Worm (Caenorhabditis elegans): ENCODE data around the gene dpy-21.

DNA sequence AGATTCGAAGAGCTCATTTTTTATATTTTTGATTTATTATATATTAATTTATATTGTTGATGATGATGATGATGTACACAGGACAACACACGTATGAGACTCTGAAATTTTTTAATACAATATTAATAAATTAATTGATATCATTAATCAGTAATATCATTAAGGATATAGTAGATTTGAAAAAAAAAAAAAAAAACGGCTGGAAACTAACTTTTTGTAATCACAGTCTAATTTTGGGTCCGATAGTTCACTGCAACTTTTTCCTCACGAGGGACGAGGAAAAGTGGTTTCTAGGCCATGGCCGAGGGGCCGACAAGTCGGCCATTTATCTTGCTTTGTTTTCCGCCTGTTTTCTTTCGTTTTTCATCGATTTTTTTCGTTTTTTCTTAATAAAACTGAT, 17.8 kb upstream of the dpy-21 start, which contains the start of gene gck-3:
- no peak for TF ChIP-seq skn-1 (tag; optimal IDR thresholded peaks at IDR 0.05)
- no peak for TF ChIP-seq jun-1 (tag; optimal IDR thresholded peaks at IDR 0.05)
- no peak for TF ChIP-seq isw-1 (GFP tag; IDR thresholded peaks at IDR 0.05)
- no peak for TF ChIP-seq efl-1 (optimal IDR thresholded peaks at IDR 0.05)
- no peak for TF ChIP-seq efl-1 (GFP tag; optimal IDR thresholded peaks at IDR 0.05 in 1 of 2)
- TF ChIP-seq zag-1 (tag; optimal IDR thresholded peaks at IDR 0.05): no peak
- TF ChIP-seq aly-2 (tag; optimal IDR thresholded peaks at IDR 0.05): no peak
- TF ChIP-seq ama-1 (optimal IDR thresholded peaks at IDR 0.05): no peak
- TF ChIP-seq ceh-88 (GFP tag; IDR thresholded peaks at IDR 0.05): no peak
- no peak for TF ChIP-seq xbp-1 (tag; optimal IDR thresholded peaks at IDR 0.05)
- TF ChIP-seq elt-2 (tag; optimal IDR thresholded peaks at IDR 0.05): no peak
- no peak for TF ChIP-seq nhr-28 (tag; optimal IDR thresholded peaks at IDR 0.05)
- TF ChIP-seq ceh-82 (tag; optimal IDR thresholded peaks at IDR 0.05): no peak
- TF ChIP-seq nhr-12 (tag; optimal IDR thresholded peaks at IDR 0.05): no peak
